Worm (Caenorhabditis elegans) whole organism, L3 larva: ENCODE results near the gene C25E10.13.

Source experiments
- ZK546.5 ChIP-seq: sonication (generic microtip); optimal IDR thresholded peaks from 2 replicates; lab custom pipeline; 2017; ENCODE audit warnings: missing biosample characterization, missing genetic modification characterization
- ama-1 ChIP-seq: fragments of 150-350 bp; optimal IDR thresholded peaks from 2 replicates; lab custom pipeline; 2018
- ceh-16 ChIP-seq: sonication (generic microtip); optimal IDR thresholded peaks from 2 replicates; lab custom pipeline; 2017; ENCODE audit warnings: missing biosample characterization, missing genetic modification characterization
- ceh-28 ChIP-seq: fragments of 150-350 bp; optimal IDR thresholded peaks from 2 replicates; lab custom pipeline; 2014; ENCODE audit warnings: missing biosample characterization, missing genetic modification reagents, missing genetic modification characterization
- ceh-9 ChIP-seq: sonication (generic microtip); optimal IDR thresholded peaks from 2 replicates; lab custom pipeline; 2018; ENCODE audit warnings: missing biosample characterization, missing genetic modification characterization
- daf-12 ChIP-seq: fragments of 150-350 bp; optimal IDR thresholded peaks from 2 replicates; lab custom pipeline; 2014; ENCODE audit warnings: missing biosample characterization, missing genetic modification reagents, missing genetic modification characterization
- egl-27 ChIP-seq: sonication (generic microtip); optimal IDR thresholded peaks from 4 replicates; lab custom pipeline; 2017; ENCODE audit warnings: missing biosample characterization, missing genetic modification reagents, missing genetic modification characterization
- elt-1 ChIP-seq: fragments of 150-350 bp; optimal IDR thresholded peaks from 2 replicates; lab custom pipeline; 2014; ENCODE audit warnings: missing biosample characterization, missing genetic modification characterization
- elt-2 ChIP-seq: sonication (generic microtip); optimal IDR thresholded peaks from 2 replicates; lab custom pipeline; 2016; ENCODE audit warnings: missing genetic modification reagents, mild to moderate bottlenecking, missing genetic modification characterization, missing compliant biosample characterization
- elt-3 ChIP-seq, 3 experiments: fragments of 150-350 bp in 1 of 3; sonication (generic microtip) in 2 of 3; optimal IDR thresholded peaks; 2 replicates in 2 of 3; 4 replicates in 1 of 3; lab custom pipeline; 2014 to 2017; ENCODE audit warnings: missing biosample characterization in 3 of 3, missing genetic modification characterization in 3 of 3
- eor-1 ChIP-seq, 2 experiments: fragments of 150-350 bp; optimal IDR thresholded peaks; 2 replicates each; lab custom pipeline; 2014 to 2018; ENCODE audit warnings: missing biosample characterization in 2 of 2, missing genetic modification characterization in 2 of 2
- fkh-2 ChIP-seq: fragments of 150-350 bp; optimal IDR thresholded peaks from 2 replicates; lab custom pipeline; 2014; ENCODE audit warnings: missing biosample characterization, missing genetic modification reagents, missing genetic modification characterization
- fos-1 ChIP-seq: fragments of 150-350 bp; optimal IDR thresholded peaks from 2 replicates; lab custom pipeline; 2014; ENCODE audit warnings: missing biosample characterization, missing genetic modification characterization
- jun-1 ChIP-seq: fragments of 150-350 bp; optimal IDR thresholded peaks from 2 replicates; lab custom pipeline; 2014; ENCODE audit warnings: missing biosample characterization, missing genetic modification reagents, missing genetic modification characterization
- lin-15B ChIP-seq: fragments of 150-350 bp; optimal IDR thresholded peaks from 2 replicates; lab custom pipeline; 2014; ENCODE audit warnings: missing biosample characterization, missing genetic modification characterization
- lin-39 ChIP-seq: fragments of 150-350 bp; optimal IDR thresholded peaks from 2 replicates; lab custom pipeline; 2018; ENCODE audit warnings: missing biosample characterization, missing genetic modification reagents, missing genetic modification characterization
- lsy-12 ChIP-seq: sonication (generic microtip); optimal IDR thresholded peaks from 2 replicates; lab custom pipeline; 2016; ENCODE audit warnings: mild to moderate bottlenecking, missing genetic modification characterization, missing compliant biosample characterization
- mdl-1 ChIP-seq: fragments of 150-350 bp; optimal IDR thresholded peaks from 2 replicates; lab custom pipeline; 2014; ENCODE audit warnings: missing biosample characterization, missing genetic modification characterization
- mml-1 ChIP-seq: fragments of 150-350 bp; sonication (generic microtip); optimal IDR thresholded peaks from 3 replicates; lab custom pipeline; 2014; ENCODE audit warnings: missing biosample characterization, missing genetic modification characterization
- nfya-1 ChIP-seq: sonication (generic microtip); optimal IDR thresholded peaks from 2 replicates; lab custom pipeline; 2017; ENCODE audit warnings: missing genetic modification characterization, mild to moderate bottlenecking, missing compliant biosample characterization, antibody characterized with exemption, moderate library complexity; ENCODE audit not compliant: insufficient read depth
- nhr-11 ChIP-seq: fragments of 150-350 bp; optimal IDR thresholded peaks from 2 replicates; lab custom pipeline; 2014; ENCODE audit warnings: missing biosample characterization, missing genetic modification characterization
- nhr-12 ChIP-seq: fragments of 150-350 bp; optimal IDR thresholded peaks from 2 replicates; lab custom pipeline; 2014; ENCODE audit warnings: missing biosample characterization, missing genetic modification characterization
- nhr-23 ChIP-seq: fragments of 150-350 bp; optimal IDR thresholded peaks from 2 replicates; lab custom pipeline; 2014; ENCODE audit warnings: missing biosample characterization, missing genetic modification reagents, missing genetic modification characterization
- nhr-237 ChIP-seq: fragments of 150-350 bp; optimal IDR thresholded peaks from 2 replicates; lab custom pipeline; 2014; ENCODE audit warnings: missing biosample characterization, missing genetic modification characterization
- nhr-25 ChIP-seq: sonication (generic microtip); optimal IDR thresholded peaks from 2 replicates; lab custom pipeline; 2017; ENCODE audit warnings: missing biosample characterization, missing genetic modification characterization
- nhr-28 ChIP-seq: fragments of 150-350 bp; optimal IDR thresholded peaks from 2 replicates; lab custom pipeline; 2014; ENCODE audit warnings: missing biosample characterization, missing genetic modification characterization
- nhr-43 ChIP-seq: sonication (generic microtip); optimal IDR thresholded peaks from 2 replicates; lab custom pipeline; 2016; ENCODE audit warnings: mild to moderate bottlenecking, missing genetic modification characterization, missing compliant biosample characterization; ENCODE audit not compliant: poor library complexity, severe bottlenecking
- nhr-76 ChIP-seq: fragments of 150-350 bp; sonication (generic microtip); optimal IDR thresholded peaks from 5 replicates; lab custom pipeline; 2014; ENCODE audit warnings: missing biosample characterization, missing genetic modification characterization
- nhr-77 ChIP-seq: fragments of 150-350 bp; optimal IDR thresholded peaks from 2 replicates; lab custom pipeline; 2014; ENCODE audit warnings: missing biosample characterization, missing genetic modification characterization
- pha-4 ChIP-seq: fragments of 150-350 bp; optimal IDR thresholded peaks from 2 replicates; lab custom pipeline; 2014; ENCODE audit warnings: missing biosample characterization, missing genetic modification reagents, missing genetic modification characterization
- sea-2 ChIP-seq: fragments of 150-350 bp; sonication (generic microtip); optimal IDR thresholded peaks from 4 replicates; lab custom pipeline; 2014; ENCODE audit warnings: missing biosample characterization, missing genetic modification reagents, missing genetic modification characterization
- snpc-4 ChIP-seq: fragments of 150-350 bp; optimal IDR thresholded peaks from 2 replicates; lab custom pipeline; 2014; ENCODE audit warnings: missing biosample characterization, missing genetic modification characterization
- tbx-2 ChIP-seq: sonication (generic microtip); optimal IDR thresholded peaks from 2 replicates; lab custom pipeline; 2016; ENCODE audit warnings: mild to moderate bottlenecking, missing genetic modification characterization, missing compliant biosample characterization
- unc-39 ChIP-seq: sonication (generic microtip); optimal IDR thresholded peaks from 4 replicates; lab custom pipeline; 2017; ENCODE audit warnings: missing biosample characterization, missing genetic modification characterization
- unc-62 ChIP-seq: fragments of 150-350 bp; sonication (generic microtip); optimal IDR thresholded peaks from 4 replicates; lab custom pipeline; 2014; ENCODE audit warnings: missing biosample characterization, missing genetic modification reagents, missing genetic modification characterization
- zag-1 ChIP-seq: fragments of 150-350 bp; optimal IDR thresholded peaks from 2 replicates; lab custom pipeline; 2014; ENCODE audit warnings: missing biosample characterization, missing genetic modification characterization
- ztf-11 ChIP-seq: fragments of 150-350 bp; optimal IDR thresholded peaks from 2 replicates; lab custom pipeline; 2014; ENCODE audit warnings: missing biosample characterization, missing genetic modification characterization
- ztf-4 ChIP-seq: fragments of 150-350 bp; optimal IDR thresholded peaks from 2 replicates; lab custom pipeline; 2014; ENCODE audit warnings: missing biosample characterization, missing genetic modification characterization

The C25E10.13 gene

ce11 chrV:9059468-9059867 lies at the start of gene C25E10.13, which contains the start of gene C25E10.16:
TSS of gene C25E10.13 (plus strand) at chrV:9059723.
TSS of gene C25E10.16 (minus strand) at chrV:9059568.
- TF ChIP-seq nhr-12 (tag; lab: Kevin White, UChicago) (no peak), lsy-12 (tag; lab: Kevin White, UChicago) (no peak), ceh-9 (tag; lab: Kevin White, UChicago) (no peak), mdl-1 (tag; lab: Kevin White, UChicago) (no peak), ztf-4 (tag; lab: Kevin White, UChicago) (no peak), zag-1 (tag; lab: Kevin White, UChicago) (no peak), lin-15B (no peak), nhr-237 (tag; lab: Kevin White, UChicago) (no peak), jun-1 (tag; lab: Kevin White, UChicago) (no peak), ceh-16 (tag; lab: Kevin White, UChicago) (no peak), elt-1 (no peak)

- TF ChIP-seq ceh-9 (tag; lab: Kevin White, UChicago) (no peak), ztf-4 (tag; lab: Kevin White, UChicago) (no peak), lin-39 (tag; lab: Kevin White, UChicago) (no peak), egl-27 (tag; lab: Kevin White, UChicago) (no peak), ztf-11 (tag; lab: Kevin White, UChicago) (no peak), snpc-4 (no peak), nhr-77 (no peak), nfya-1 (tag; lab: Kevin White, UChicago) (no peak), fos-1 (tag; lab: Kevin White, UChicago) (no peak), nhr-23 (no peak), unc-62 (no peak), lin-15B (no peak)
Observed at ce11 chrV:9013765-9014164, 45.8 kb upstream of the C25E10.13 start, which contains the start of gene srh-201. TSS of gene srh-201 (minus strand) at chrV:9013865.

- TF ChIP-seq elt-3 (tag; optimal IDR thresholded peaks at IDR 0.05; lab: Kevin White, UChicago) (no peak), daf-12 (tag; lab: Kevin White, UChicago) (no peak), pha-4 (tag; lab: Kevin White, UChicago) (no peak), ZK546.5 (no peak), nhr-11 (tag; lab: Kevin White, UChicago) (no peak), ceh-28 (tag; lab: Kevin White, UChicago) (no peak), ceh-16 (tag; lab: Kevin White, UChicago) (no peak), nhr-76 (tag; lab: Kevin White, UChicago) (no peak), nhr-28 (tag; lab: Kevin White, UChicago) (no peak)
Observed at ce11 chrV:9015540-9015939, 44.0 kb upstream of the C25E10.13 start, which contains the start of gene srt-18. TSS of gene srt-18 (minus strand) at chrV:9015640.

ce11 chrV:9016479-9016878 lies 43.0 kb upstream of the C25E10.13 start, which contains the start of gene oac-40:
TSS of gene oac-40 (plus strand) at chrV:9016779.
- no peak for TF ChIP-seq mdl-1 (tag; lab: Kevin White, UChicago)
- no peak for TF ChIP-seq nhr-237 (tag; lab: Kevin White, UChicago)

ce11 chrV:9018871-9019270 lies 40.7 kb upstream of the C25E10.13 start:
- TF ChIP-seq elt-3 (tag; optimal IDR thresholded peaks at IDR 0.05; lab: Kevin White, UChicago) (no peak), nhr-237 (tag; lab: Kevin White, UChicago) (no peak), ZK546.5 (no peak), ceh-16 (tag; lab: Kevin White, UChicago) (no peak), nhr-25 (tag; lab: Kevin White, UChicago) (no peak), ceh-28 (tag; lab: Kevin White, UChicago) (no peak), eor-1 (tag; optimal IDR thresholded peaks at IDR 0.05; lab: Kevin White, UChicago) (no peak), unc-39 (tag; lab: Kevin White, UChicago) (no peak), egl-27 (tag; lab: Kevin White, UChicago) (no peak)

- TF ChIP-seq nhr-43 (tag; lab: Kevin White, UChicago) (no peak), unc-39 (tag; lab: Kevin White, UChicago) (no peak), nfya-1 (tag; lab: Kevin White, UChicago) (no peak), elt-2 (tag; lab: Kevin White, UChicago) (no peak), fkh-2 (tag; lab: Kevin White, UChicago) (no peak), daf-12 (tag; lab: Kevin White, UChicago) (no peak), sea-2 (GFP tag; lab: Kevin White, UChicago) (no peak), unc-62 (no peak), elt-3 (tag; optimal IDR thresholded peaks at IDR 0.05; lab: Kevin White, UChicago) (no peak), lin-39 (tag; lab: Kevin White, UChicago) (no peak), ama-1 (no peak), lin-15B (no peak), nhr-28 (tag; lab: Kevin White, UChicago) (no peak), tbx-2 (tag; lab: Kevin White, UChicago) (no peak), mml-1 (tag; lab: Kevin White, UChicago) (no peak), zag-1 (tag; lab: Kevin White, UChicago) (no peak), ZK546.5 (no peak), nhr-12 (tag; lab: Kevin White, UChicago) (no peak)
- TF ChIP-seq, all 47 proteins: peak for 0
Observed at ce11 chrV:9022078-9022477, 37.4 kb upstream of the C25E10.13 start, which contains the start of gene oac-41. TSS of gene oac-41 (minus strand) at chrV:9022178.
